Worm (Caenorhabditis elegans) whole organism, L4 larva: ENCODE data around the gene Y7A5A.24.

Experiments used
- F10B5.3 ChIP-seq: sonication (generic microtip); optimal IDR thresholded peaks from 2 replicates; lab custom pipeline; 2016; ENCODE audit warnings: mild to moderate bottlenecking, missing genetic modification characterization, missing compliant biosample characterization
- F26F4.8 ChIP-seq: fragments of 200-800 bp; sonication (Bioruptor generic); conservative IDR thresholded peaks from 2 replicates; pipeline ENCODE4 v1.3.6; 2022; ENCODE audit warnings: missing genetic modification characterization, missing compliant biosample characterization
- T26A8.4 ChIP-seq: fragments of 200-800 bp; sonication (Bioruptor generic); IDR thresholded peaks from 2 replicates; pipeline ENCODE4 v1.3.6; 2022; ENCODE audit warnings: missing genetic modification characterization, missing compliant biosample characterization
- Y48G9A.11 ChIP-seq: fragments of 200-800 bp; sonication (Bioruptor generic); IDR thresholded peaks from 2 replicates; pipeline ENCODE4 v1.3.6; 2022; ENCODE audit warnings: missing genetic modification reagents, missing genetic modification characterization, missing compliant biosample characterization
- Y5F2A.4 ChIP-seq: fragments of 200-800 bp; sonication (Bioruptor generic); optimal IDR thresholded peaks from 2 replicates; lab custom pipeline; 2018; ENCODE audit warnings: mild to moderate bottlenecking, missing genetic modification characterization, missing compliant biosample characterization
- aha-1 ChIP-seq: fragments of 150-350 bp; peaks from one replicate; lab custom pipeline; 2014; ENCODE audit warnings: missing biosample characterization, missing genetic modification characterization
- attf-4 ChIP-seq: sonication (generic microtip); optimal IDR thresholded peaks from 3 replicates; lab custom pipeline; 2017; ENCODE audit warnings: missing biosample characterization, missing genetic modification characterization
- ceh-20 ChIP-seq: fragments of 200-800 bp; sonication (Bioruptor generic); IDR thresholded peaks from 2 replicates; pipeline ENCODE4 v1.3.6; 2022; ENCODE audit warnings: missing genetic modification reagents, missing genetic modification characterization, missing compliant biosample characterization
- ceh-28 ChIP-seq: fragments of 150-350 bp; optimal IDR thresholded peaks from 2 replicates; lab custom pipeline; 2014; ENCODE audit warnings: missing biosample characterization, missing genetic modification reagents, missing genetic modification characterization
- ceh-32 ChIP-seq: sonication (generic microtip); optimal IDR thresholded peaks from 2 replicates; lab custom pipeline; 2016; ENCODE audit warnings: mild to moderate bottlenecking, missing genetic modification characterization, missing compliant biosample characterization; ENCODE audit not compliant: poor library complexity
- ceh-44 ChIP-seq: fragments of 200-800 bp; sonication (Bioruptor generic); IDR thresholded peaks from 2 replicates; pipeline ENCODE4 v1.3.6; 2022; ENCODE audit warnings: missing genetic modification reagents, missing genetic modification characterization, missing compliant biosample characterization
- daf-16 ChIP-seq, 3 experiments: sonication (generic microtip); optimal IDR thresholded peaks; 2 replicates each; lab custom pipeline; 2016 to 2017; ENCODE audit warnings: missing genetic modification characterization in 3 of 3, missing genetic modification reagents in 3 of 3, mild to moderate bottlenecking in 2 of 3, missing compliant biosample characterization in 2 of 3, missing biosample characterization in 1 of 3, moderate library complexity in 1 of 3
- dmd-6 ChIP-seq: fragments of 200-800 bp; sonication (Bioruptor generic); IDR thresholded peaks from 2 replicates; pipeline ENCODE4 v1.3.6; 2022; ENCODE audit warnings: missing genetic modification reagents, missing genetic modification characterization, missing compliant biosample characterization
- dve-1 ChIP-seq: sonication (generic microtip); optimal IDR thresholded peaks from 2 replicates; lab custom pipeline; 2017; ENCODE audit warnings: antibody characterized with exemption, mild to moderate bottlenecking, missing genetic modification characterization, missing compliant biosample characterization; ENCODE audit not compliant: insufficient read depth
- fkh-10 ChIP-seq: fragments of 150-350 bp; optimal IDR thresholded peaks from 2 replicates; lab custom pipeline; 2014; ENCODE audit warnings: missing biosample characterization, missing genetic modification reagents, missing genetic modification characterization
- hlh-11 ChIP-seq: fragments of 200-800 bp; sonication (Bioruptor generic); optimal IDR thresholded peaks from 2 replicates; lab custom pipeline; 2018; ENCODE audit warnings: mild to moderate bottlenecking, missing genetic modification characterization, missing compliant biosample characterization
- hmg-1.1 ChIP-seq: fragments of 200-800 bp; sonication (Bioruptor generic); IDR thresholded peaks from 2 replicates; pipeline ENCODE4 v1.3.6; 2022; ENCODE audit warnings: missing genetic modification reagents, missing genetic modification characterization, missing compliant biosample characterization
- lin-13 ChIP-seq: fragments of 150-350 bp; optimal IDR thresholded peaks from 2 replicates; lab custom pipeline; 2014; ENCODE audit warnings: missing biosample characterization, missing genetic modification reagents, missing genetic modification characterization
- lin-15B ChIP-seq: fragments of 150-350 bp; sonication (generic microtip); optimal IDR thresholded peaks from 3 replicates; lab custom pipeline; 2014; ENCODE audit warnings: missing biosample characterization, missing genetic modification characterization
- lsy-2 ChIP-seq, 2 experiments: fragments of 150-350 bp in 1 of 2; sonication (generic microtip) in 1 of 2; optimal IDR thresholded peaks; 2 replicates each; lab custom pipeline; 2014 to 2017; ENCODE audit warnings: missing biosample characterization in 2 of 2, missing genetic modification characterization in 2 of 2
- mdl-1 ChIP-seq, 2 experiments: fragments of 150-350 bp in 1 of 2; sonication (generic microtip) in 1 of 2; optimal IDR thresholded peaks; 2 replicates each; lab custom pipeline; 2014 to 2017; ENCODE audit warnings: missing biosample characterization in 2 of 2, missing genetic modification characterization in 2 of 2
- mdt-29 ChIP-seq: fragments of 200-800 bp; sonication (Bioruptor generic); IDR thresholded peaks from 2 replicates; pipeline ENCODE4 v1.3.6; 2022; ENCODE audit warnings: missing genetic modification reagents, missing genetic modification characterization, missing compliant biosample characterization
- mes-2 ChIP-seq: sonication (generic microtip); optimal IDR thresholded peaks from 2 replicates; lab custom pipeline; 2016; ENCODE audit warnings: missing genotype, mild to moderate bottlenecking, missing genetic modification characterization, missing compliant biosample characterization; ENCODE audit not compliant: poor library complexity, severe bottlenecking
- mxl-3 ChIP-seq: fragments of 200-800 bp; sonication (Bioruptor generic); optimal IDR thresholded peaks from 2 replicates; lab custom pipeline; 2018; ENCODE audit warnings: mild to moderate bottlenecking, missing genetic modification characterization, missing compliant biosample characterization
- nhr-10 ChIP-seq: fragments of 150-350 bp; optimal IDR thresholded peaks from 2 replicates; lab custom pipeline; 2014; ENCODE audit warnings: missing biosample characterization, missing genetic modification characterization
- nhr-102 ChIP-seq: sonication (generic microtip); optimal IDR thresholded peaks from 2 replicates; lab custom pipeline; 2016; ENCODE audit warnings: mild to moderate bottlenecking, missing genetic modification characterization, moderate library complexity, missing compliant biosample characterization
- nhr-11 ChIP-seq: fragments of 150-350 bp; optimal IDR thresholded peaks from 2 replicates; lab custom pipeline; 2014; ENCODE audit warnings: missing biosample characterization, missing genetic modification characterization
- nhr-111 ChIP-seq: fragments of 200-800 bp; sonication (Bioruptor generic); optimal IDR thresholded peaks from 2 replicates; lab custom pipeline; 2018; ENCODE audit warnings: mild to moderate bottlenecking, missing genetic modification characterization, missing compliant biosample characterization
- nhr-28 ChIP-seq: fragments of 150-350 bp; optimal IDR thresholded peaks from 2 replicates; lab custom pipeline; 2014; ENCODE audit warnings: missing biosample characterization, missing genetic modification characterization
- nhr-41 ChIP-seq: fragments of 200-800 bp; sonication (Bioruptor generic); IDR thresholded peaks from 2 replicates; pipeline ENCODE4 v1.3.6; 2022; ENCODE audit warnings: missing genetic modification reagents, missing genetic modification characterization, missing compliant biosample characterization
- nhr-77 ChIP-seq: fragments of 150-350 bp; optimal IDR thresholded peaks from 2 replicates; lab custom pipeline; 2014; ENCODE audit warnings: missing biosample characterization, missing genetic modification characterization
- pqm-1 ChIP-seq: sonication (generic microtip); optimal IDR thresholded peaks from 2 replicates; lab custom pipeline; 2017; ENCODE audit warnings: missing biosample characterization, missing genetic modification characterization
- rbr-2 ChIP-seq: sonication (generic microtip); optimal IDR thresholded peaks from 2 replicates; lab custom pipeline; 2016; ENCODE audit warnings: missing genotype, missing genetic modification characterization, missing compliant biosample characterization
- sdz-12 ChIP-seq: fragments of 200-800 bp; sonication (Bioruptor generic); optimal IDR thresholded peaks from 2 replicates; lab custom pipeline; 2018; ENCODE audit warnings: mild to moderate bottlenecking, missing genetic modification characterization, missing compliant biosample characterization
- set-16 ChIP-seq: fragments of 200-800 bp; sonication (Bioruptor generic); IDR thresholded peaks from 2 replicates; pipeline ENCODE4 v1.3.6; 2022; ENCODE audit warnings: missing genetic modification reagents, missing genetic modification characterization, missing compliant biosample characterization
- snpc-4 ChIP-seq: fragments of 150-350 bp; optimal IDR thresholded peaks from 2 replicates; lab custom pipeline; 2014; ENCODE audit warnings: missing biosample characterization, missing genetic modification characterization
- unc-62 ChIP-seq, 3 experiments: fragments of 150-350 bp in 1 of 3; sonication (generic microtip); optimal IDR thresholded peaks in 2 of 3; peaks in 1 of 3; 1 replicate in 1 of 3; 2 replicates in 2 of 3; lab custom pipeline; 2014 to 2017; ENCODE audit warnings: missing biosample characterization in 3 of 3, missing genetic modification characterization in 3 of 3, missing genetic modification reagents in 3 of 3, missing genotype in 1 of 3
- zag-1 ChIP-seq: fragments of 150-350 bp; optimal IDR thresholded peaks from 2 replicates; lab custom pipeline; 2014; ENCODE audit warnings: missing biosample characterization, missing genetic modification characterization
- zfp-3 ChIP-seq: fragments of 200-800 bp; sonication (Bioruptor generic); conservative IDR thresholded peaks from 2 replicates; pipeline ENCODE4 v1.3.6; 2022; ENCODE audit warnings: missing genetic modification reagents, missing genetic modification characterization, missing compliant biosample characterization
- zip-11 ChIP-seq: fragments of 200-800 bp; sonication (Bioruptor generic); IDR thresholded peaks from 2 replicates; pipeline ENCODE4 v1.3.6; 2022; ENCODE audit warnings: missing genetic modification characterization, missing compliant biosample characterization

Y7A5A.24 gene

ce11 chrX:15772674-15773073 is 9.3 kb downstream of the Y7A5A.24 start, which contains the start of gene Y7A5A.2 (continued):
- no peak for TF ChIP-seq set-16 (GFP tag; lab: Robert Waterston, UW)
- no peak for TF ChIP-seq attf-4 (tag; lab: Kevin White, UChicago)
- no peak for TF ChIP-seq hmg-1.1 (GFP tag; lab: Robert Waterston, UW)
- TF ChIP-seq sdz-12 (GFP tag; lab: Kevin White, UChicago): no peak
- no peak for TF ChIP-seq F26F4.8 (GFP tag; lab: Robert Waterston, UW)
- no peak for TF ChIP-seq mdt-29
- peak; percentile 38 for TF ChIP-seq dve-1
- no peak for TF ChIP-seq zfp-3 (GFP tag; lab: Robert Waterston, UW)
- TF ChIP-seq F10B5.3 (tag; lab: Kevin White, UChicago): no peak

- TF ChIP-seq pqm-1 (tag; lab: Kevin White, UChicago) (peak; percentile 61), nhr-111 (GFP tag; lab: Kevin White, UChicago) (no peak), mes-2 (tag; lab: Kevin White, UChicago) (peak; percentile 21), mdl-1 (tag; optimal IDR thresholded peaks at IDR 0.05; lab: Kevin White, UChicago) (no peak), ceh-32 (tag; lab: Kevin White, UChicago) (no peak), dmd-6 (GFP tag; lab: Robert Waterston, UW) (peak; percentile 51; the same call in 1 of the 2 replicates), daf-16 (GFP tag; optimal IDR thresholded peaks at IDR 0.05; lab: Kevin White, UChicago) (no peak), daf-16 (tag; optimal IDR thresholded peaks at IDR 0.05; lab: Kevin White, UChicago) (peak; percentile 96), dve-1 (peak; percentile 15), nhr-28 (tag; lab: Kevin White, UChicago) (peak; percentile 43), unc-62 (GFP tag; optimal IDR thresholded peaks at IDR 0.05 in 1 of 2; lab: Kevin White, UChicago) (peak in 1 of 2 experiments; percentile 55), unc-62 (tag; optimal IDR thresholded peaks at IDR 0.05; lab: Kevin White, UChicago) (no peak), hlh-11 (tag; lab: Kevin White, UChicago) (peak; percentile 20), aha-1 (tag; lab: Kevin White, UChicago) (peak; percentile 26)
- TF ChIP-seq, all 104 proteins: peak for 9
These were observed 10.5 kb downstream of the Y7A5A.24 start, which contains the start of gene Y7A5A.1 for ce11 chrX:15771411-15771810. Y7A5A.1 (minus strand) TSS chrX:15771493.

DNA sequence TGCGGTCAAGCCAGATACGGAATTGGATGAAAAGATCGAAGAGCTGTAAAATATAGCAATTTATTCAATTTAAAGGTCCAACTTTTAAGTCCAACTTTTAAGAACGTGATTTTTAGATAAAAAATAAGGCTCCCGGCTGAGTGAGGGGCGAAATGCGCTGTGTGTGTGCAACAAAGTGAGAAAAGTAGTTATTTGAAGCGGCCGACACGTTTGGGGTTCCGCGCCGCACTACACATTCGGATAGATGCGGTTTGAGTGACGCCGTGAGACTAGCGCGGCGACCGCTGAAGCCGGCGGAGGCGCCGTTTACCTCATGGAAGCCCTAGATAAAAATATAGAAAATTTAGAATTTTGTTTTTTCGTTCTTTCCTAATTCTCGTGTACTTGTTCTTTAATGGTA is 11.1 kb downstream of the Y7A5A.24 start:
- TF ChIP-seq T26A8.4 (GFP tag; lab: Robert Waterston, UW) (no peak), lin-15B (no peak), fkh-10 (GFP tag; lab: Kevin White, UChicago) (no peak), set-16 (GFP tag; lab: Robert Waterston, UW) (peak; percentile 37; the same call in 1 of the 2 replicates)

- TF ChIP-seq ceh-28 (tag; lab: Kevin White, UChicago): no peak
- peak; percentile 24 for TF ChIP-seq nhr-77 (tag; lab: Kevin White, UChicago)
- TF ChIP-seq pqm-1 (tag; lab: Kevin White, UChicago): peak; percentile 49
- no peak for TF ChIP-seq Y5F2A.4 (GFP tag; lab: Kevin White, UChicago)
- TF ChIP-seq dve-1: peak; percentile 18
- no peak for TF ChIP-seq ceh-20 (GFP tag; lab: Robert Waterston, UW)
- TF ChIP-seq mxl-3: no peak
- TF ChIP-seq lsy-2 (tag; optimal IDR thresholded peaks at IDR 0.05; lab: Kevin White, UChicago): no peak
- no peak for TF ChIP-seq Y48G9A.11 (GFP tag; lab: Robert Waterston, UW)
- no peak for TF ChIP-seq daf-16 (GFP tag; optimal IDR thresholded peaks at IDR 0.05; lab: Kevin White, UChicago)
- peak; percentile 59 for TF ChIP-seq daf-16 (tag; optimal IDR thresholded peaks at IDR 0.05; lab: Kevin White, UChicago)
- peak; percentile 14 for TF ChIP-seq nhr-28 (tag; lab: Kevin White, UChicago)
- no peak for TF ChIP-seq nhr-41 (GFP tag; lab: Robert Waterston, UW)
- TF ChIP-seq lin-13: no peak
- no peak for TF ChIP-seq ceh-44 (GFP tag; lab: Robert Waterston, UW)
- TF ChIP-seq nhr-11 (tag; lab: Kevin White, UChicago): no peak
- no peak for TF ChIP-seq zag-1 (tag; lab: Kevin White, UChicago)
- TF ChIP-seq zip-11 (GFP tag; lab: Robert Waterston, UW): no peak
- no peak for TF ChIP-seq nhr-10
- TF ChIP-seq rbr-2: no peak
- no peak for TF ChIP-seq nhr-102 (tag; lab: Kevin White, UChicago)
- TF ChIP-seq T26A8.4 (GFP tag; lab: Robert Waterston, UW): no peak
- no peak for TF ChIP-seq snpc-4 (tag; lab: Kevin White, UChicago)
- no peak for TF ChIP-seq mes-2 (tag; lab: Kevin White, UChicago)
These were observed 11.9 kb downstream of the Y7A5A.24 start for ce11 chrX:15769895-15770559.
